Worm (Caenorhabditis elegans) whole organism, L2 larva: ENCODE measurements around the gene F26F4.2.

Experiments used
- F13H6.1 ChIP-seq: sonication (generic microtip); optimal IDR thresholded peaks from 2 replicates; lab custom pipeline; 2016; ENCODE audit warnings: missing genetic modification characterization, missing compliant biosample characterization
- R02D3.7 ChIP-seq: fragments of 150-350 bp; optimal IDR thresholded peaks from 2 replicates; lab custom pipeline; 2014; ENCODE audit warnings: missing biosample characterization, missing genetic modification characterization
- Y55F3AM.14 ChIP-seq: fragments of 200-800 bp; sonication (Bioruptor generic); optimal IDR thresholded peaks from 2 replicates; lab custom pipeline; 2018; ENCODE audit warnings: mild to moderate bottlenecking, missing genetic modification characterization, missing compliant biosample characterization
- ZK546.5 ChIP-seq: sonication (generic microtip); optimal IDR thresholded peaks from 2 replicates; lab custom pipeline; 2017; ENCODE audit warnings: missing biosample characterization, missing genetic modification characterization
- aly-2 ChIP-seq: fragments of 150-350 bp; optimal IDR thresholded peaks from 2 replicates; lab custom pipeline; 2014; ENCODE audit warnings: missing biosample characterization, missing genetic modification characterization
- ama-1 ChIP-seq: fragments of 150-350 bp; optimal IDR thresholded peaks from 2 replicates; lab custom pipeline; 2018; ENCODE audit warnings: inconsistent platforms
- ceh-16 ChIP-seq: fragments of 150-350 bp; optimal IDR thresholded peaks from 2 replicates; lab custom pipeline; 2014; ENCODE audit warnings: missing biosample characterization, missing genetic modification characterization
- ceh-82 ChIP-seq: fragments of 150-350 bp; optimal IDR thresholded peaks from 2 replicates; lab custom pipeline; 2014; ENCODE audit warnings: missing biosample characterization, missing genetic modification characterization
- crh-2 ChIP-seq: sonication (generic microtip); optimal IDR thresholded peaks from 2 replicates; lab custom pipeline; 2017; ENCODE audit warnings: missing biosample characterization, missing genetic modification characterization
- egl-27 ChIP-seq: sonication (generic microtip); optimal IDR thresholded peaks from 3 replicates; lab custom pipeline; 2017; ENCODE audit warnings: missing biosample characterization, missing genetic modification reagents, missing genetic modification characterization
- elt-1 ChIP-seq: fragments of 150-350 bp; optimal IDR thresholded peaks from 2 replicates; lab custom pipeline; 2014; ENCODE audit warnings: missing biosample characterization, missing genetic modification characterization
- elt-3 ChIP-seq: sonication (generic microtip); optimal IDR thresholded peaks from 2 replicates; lab custom pipeline; 2017; ENCODE audit warnings: missing biosample characterization, missing genetic modification characterization
- gmeb-1 ChIP-seq: fragments of 150-350 bp; optimal IDR thresholded peaks from 2 replicates; lab custom pipeline; 2014; ENCODE audit warnings: missing biosample characterization, missing genetic modification characterization
- lin-11 ChIP-seq: fragments of 150-350 bp; sonication (generic microtip); optimal IDR thresholded peaks from 2 replicates; lab custom pipeline; 2014; ENCODE audit warnings: missing biosample characterization, missing genetic modification characterization, inconsistent platforms, mixed read lengths
- lin-39 ChIP-seq: fragments of 150-350 bp; optimal IDR thresholded peaks from 2 replicates; lab custom pipeline; 2014; ENCODE audit warnings: missing biosample characterization, missing genetic modification reagents, missing genetic modification characterization
- mab-5 ChIP-seq: fragments of 150-350 bp; optimal IDR thresholded peaks from 2 replicates; lab custom pipeline; 2014; ENCODE audit warnings: missing biosample characterization, missing genetic modification characterization
- mbf-1 ChIP-seq: sonication (generic microtip); optimal IDR thresholded peaks from 2 replicates; lab custom pipeline; 2017; ENCODE audit warnings: missing biosample characterization, missing genetic modification characterization
- mdl-1 ChIP-seq, 2 experiments: fragments of 150-350 bp in 1 of 2; sonication (generic microtip) in 1 of 2; optimal IDR thresholded peaks; 2 replicates each; lab custom pipeline; 2017; ENCODE audit warnings: missing biosample characterization in 2 of 2, missing genetic modification characterization in 2 of 2
- nhr-10 ChIP-seq: sonication (generic microtip); optimal IDR thresholded peaks from 2 replicates; lab custom pipeline; 2017; ENCODE audit warnings: missing biosample characterization, missing genetic modification characterization
- nhr-129 ChIP-seq: fragments of 150-350 bp; optimal IDR thresholded peaks from 2 replicates; lab custom pipeline; 2014; ENCODE audit warnings: missing biosample characterization, missing genetic modification characterization
- nhr-21 ChIP-seq: fragments of 150-350 bp; optimal IDR thresholded peaks from 2 replicates; lab custom pipeline; 2014; ENCODE audit warnings: missing biosample characterization, missing genetic modification characterization
- nhr-23 ChIP-seq: fragments of 150-350 bp; optimal IDR thresholded peaks from 2 replicates; lab custom pipeline; 2014; ENCODE audit warnings: missing biosample characterization, missing genetic modification reagents, missing genetic modification characterization
- nhr-237 ChIP-seq: fragments of 150-350 bp; optimal IDR thresholded peaks from 2 replicates; lab custom pipeline; 2014; ENCODE audit warnings: missing biosample characterization, missing genetic modification characterization
- nhr-25 ChIP-seq: fragments of 150-350 bp; sonication (generic microtip); optimal IDR thresholded peaks from 3 replicates; lab custom pipeline; 2014; ENCODE audit warnings: missing biosample characterization, missing genetic modification characterization
- nhr-6 ChIP-seq: fragments of 150-350 bp; optimal IDR thresholded peaks from 2 replicates; lab custom pipeline; 2014; ENCODE audit warnings: missing biosample characterization, missing genetic modification characterization
- nhr-77 ChIP-seq: fragments of 150-350 bp; optimal IDR thresholded peaks from 2 replicates; lab custom pipeline; 2014; ENCODE audit warnings: missing biosample characterization, missing genetic modification characterization
- peb-1 ChIP-seq: fragments of 150-350 bp; optimal IDR thresholded peaks from 2 replicates; lab custom pipeline; 2014; ENCODE audit warnings: missing biosample characterization, missing genetic modification characterization
- sem-4 ChIP-seq: fragments of 150-350 bp; optimal IDR thresholded peaks from 2 replicates; lab custom pipeline; 2014; ENCODE audit warnings: missing biosample characterization, missing genetic modification reagents, missing genetic modification characterization
- skn-1 ChIP-seq: sonication (generic microtip); optimal IDR thresholded peaks from 2 replicates; lab custom pipeline; 2017; ENCODE audit warnings: missing biosample characterization, missing genetic modification characterization
- sma-3 ChIP-seq: sonication (generic microtip); optimal IDR thresholded peaks from 2 replicates; lab custom pipeline; 2016; ENCODE audit warnings: missing genetic modification reagents, missing genetic modification characterization, missing compliant biosample characterization
- sma-9 ChIP-seq, 2 experiments: fragments of 150-350 bp in 1 of 2; sonication (generic microtip) in 1 of 2; optimal IDR thresholded peaks; 2 replicates each; lab custom pipeline; 2014 to 2016; ENCODE audit warnings: missing genetic modification characterization in 2 of 2, mild to moderate bottlenecking in 1 of 2, missing biosample characterization in 1 of 2, missing compliant biosample characterization in 1 of 2, missing genetic modification reagents in 1 of 2, moderate library complexity in 1 of 2
- snpc-4 ChIP-seq: fragments of 150-350 bp; optimal IDR thresholded peaks from 2 replicates; lab custom pipeline; 2014; ENCODE audit warnings: missing biosample characterization, missing genetic modification characterization
- unc-39 ChIP-seq: fragments of 150-350 bp; optimal IDR thresholded peaks from 2 replicates; lab custom pipeline; 2014; ENCODE audit warnings: missing biosample characterization, missing genetic modification characterization
- unc-55 ChIP-seq: fragments of 150-350 bp; sonication (generic microtip); optimal IDR thresholded peaks from 3 replicates; lab custom pipeline; 2014; ENCODE audit warnings: missing biosample characterization, missing genetic modification reagents, missing genetic modification characterization
- unc-62 ChIP-seq: fragments of 150-350 bp; optimal IDR thresholded peaks from 2 replicates; lab custom pipeline; 2014; ENCODE audit warnings: missing biosample characterization, missing genetic modification reagents, missing genetic modification characterization
- zag-1 ChIP-seq: fragments of 150-350 bp; optimal IDR thresholded peaks from 2 replicates; lab custom pipeline; 2014; ENCODE audit warnings: missing biosample characterization, missing genetic modification characterization
- ztf-1 ChIP-seq: fragments of 200-800 bp; sonication (Bioruptor generic); conservative IDR thresholded peaks from 2 replicates; pipeline ENCODE4 v1.3.6; 2022; ENCODE audit warnings: missing genetic modification characterization, missing compliant biosample characterization
- ztf-11 ChIP-seq: sonication (generic microtip); optimal IDR thresholded peaks from 2 replicates; lab custom pipeline; 2017; ENCODE audit warnings: missing biosample characterization, missing genetic modification characterization

The F26F4.2 gene

ce11 chrIII:4939267-4939666, 28.2 kb downstream of the F26F4.2 start, which contains the start of gene rpb-2:
TSS of gene rpb-2 (plus strand) at chrIII:4939567.
- TF ChIP-seq F13H6.1 (tag; lab: Kevin White, UChicago) (no peak), unc-55 (GFP tag; lab: Kevin White, UChicago) (no peak), ZK546.5 (tag; lab: Kevin White, UChicago) (no peak), nhr-6 (tag; lab: Kevin White, UChicago) (no peak), elt-1 (tag; lab: Kevin White, UChicago) (no peak), aly-2 (tag; lab: Kevin White, UChicago) (no peak), nhr-237 (tag; lab: Kevin White, UChicago) (no peak), nhr-10 (tag; lab: Kevin White, UChicago) (no peak), R02D3.7 (tag; lab: Kevin White, UChicago) (no peak), ama-1 (lab: Kevin White, UChicago) (no peak), Y55F3AM.14 (GFP tag; lab: Kevin White, UChicago) (no peak), nhr-25 (no peak), zag-1 (tag; lab: Kevin White, UChicago) (no peak), nhr-23 (tag; lab: Kevin White, UChicago) (no peak), unc-62 (GFP tag; lab: Kevin White, UChicago) (no peak), ztf-1 (GFP tag; lab: Robert Waterston, UW) (no peak)

- TF ChIP-seq lin-39 (tag; lab: Kevin White, UChicago) (no peak), nhr-23 (tag; lab: Kevin White, UChicago) (no peak), ztf-11 (tag; lab: Kevin White, UChicago) (no peak), nhr-77 (no peak), skn-1 (tag; lab: Kevin White, UChicago) (no peak), nhr-129 (tag; lab: Kevin White, UChicago) (no peak), R02D3.7 (tag; lab: Kevin White, UChicago) (no peak), nhr-6 (tag; lab: Kevin White, UChicago) (no peak), nhr-21 (tag; lab: Kevin White, UChicago) (no peak), crh-2 (tag; lab: Kevin White, UChicago) (no peak), zag-1 (tag; lab: Kevin White, UChicago) (no peak), snpc-4 (tag; lab: Kevin White, UChicago) (no peak), sem-4 (no peak)
Measured at ce11 chrIII:4944213-4944612, 33.2 kb downstream of the F26F4.2 start, which contains the start of gene ntl-9. TSS of gene ntl-9 (plus strand) at chrIII:4944513.

ce11 chrIII:4947352-4947751, 36.3 kb downstream of the F26F4.2 start:
- TF ChIP-seq sma-3 (GFP tag; lab: Kevin White, UChicago) (no peak), mab-5 (tag; lab: Kevin White, UChicago) (no peak), zag-1 (tag; lab: Kevin White, UChicago) (no peak), ceh-16 (tag; lab: Kevin White, UChicago) (no peak), nhr-25 (no peak), ceh-82 (tag; lab: Kevin White, UChicago) (no peak), nhr-10 (tag; lab: Kevin White, UChicago) (no peak), sma-9 (GFP tag; optimal IDR thresholded peaks at IDR 0.05; lab: Kevin White, UChicago) (no peak), sma-9 (tag; optimal IDR thresholded peaks at IDR 0.05; lab: Kevin White, UChicago) (no peak), lin-11 (peak; percentile 27), sem-4 (no peak), unc-39 (tag; lab: Kevin White, UChicago) (no peak), lin-39 (tag; lab: Kevin White, UChicago) (peak; percentile 35), elt-3 (no peak), unc-55 (GFP tag; lab: Kevin White, UChicago) (peak; percentile 6), snpc-4 (tag; lab: Kevin White, UChicago) (no peak), F13H6.1 (tag; lab: Kevin White, UChicago) (peak; percentile 29), Y55F3AM.14 (GFP tag; lab: Kevin White, UChicago) (no peak), ZK546.5 (tag; lab: Kevin White, UChicago) (no peak), nhr-237 (tag; lab: Kevin White, UChicago) (no peak), crh-2 (tag; lab: Kevin White, UChicago) (no peak)

- TF ChIP-seq peb-1 (tag; lab: Kevin White, UChicago) (no peak), gmeb-1 (tag; lab: Kevin White, UChicago) (no peak), mbf-1 (tag; lab: Kevin White, UChicago) (no peak), Y55F3AM.14 (GFP tag; lab: Kevin White, UChicago) (no peak), sma-3 (GFP tag; lab: Kevin White, UChicago) (no peak), lin-39 (tag; lab: Kevin White, UChicago) (no peak), mdl-1 (tag; optimal IDR thresholded peaks at IDR 0.05; lab: Kevin White, UChicago) (no peak), egl-27 (tag; lab: Kevin White, UChicago) (no peak)
- TF ChIP-seq, all 48 proteins: peak for 0
Measured at ce11 chrIII:4948631-4949030, 37.6 kb downstream of the F26F4.2 start.
